Worm (Caenorhabditis elegans): Measurements from ENCODE around the gene F48C5.2.
A peak's percentile ranks its signal among the peaks of the same experiment; 100 is the strongest.

Gene F48C5.2

DNA sequence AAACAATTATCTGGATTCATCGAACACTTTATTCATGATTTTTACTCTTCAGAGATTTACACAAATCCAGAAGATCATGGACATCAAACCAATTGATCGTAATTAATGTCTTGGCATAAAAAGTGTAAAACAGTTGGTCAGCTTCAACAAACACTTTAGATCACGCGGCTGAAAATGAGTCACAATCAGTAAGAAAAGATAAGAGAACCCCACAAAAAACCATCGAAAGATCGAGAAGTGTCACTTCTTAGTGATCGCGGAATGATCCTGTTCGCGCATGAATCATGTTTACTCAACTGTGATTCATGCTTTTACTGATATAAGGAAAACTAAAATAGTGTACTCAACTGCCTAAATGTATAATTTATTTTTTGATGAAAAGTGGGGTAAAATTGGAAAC, 44.7 kb downstream of the F48C5.2 start:
- TF ChIP-seq elt-3 (tag; optimal IDR thresholded peaks at IDR 0.05), result no peak
- TF ChIP-seq ham-2 (GFP tag; optimal IDR thresholded peaks at IDR 0.05), result no peak
- TF ChIP-seq nhr-2 (tag; optimal IDR thresholded peaks at IDR 0.05), result no peak
- no peak for TF ChIP-seq unc-39 (tag; optimal IDR thresholded peaks at IDR 0.05)
- TF ChIP-seq M03D4.4 (tag; optimal IDR thresholded peaks at IDR 0.05), result no peak
- TF ChIP-seq mab-5 (tag; optimal IDR thresholded peaks at IDR 0.05), result no peak
- TF ChIP-seq pha-4 (tag; optimal IDR thresholded peaks at IDR 0.05), result no peak
- no peak for TF ChIP-seq nhr-237 (tag; optimal IDR thresholded peaks at IDR 0.05)
- TF ChIP-seq drap-1 (GFP tag; optimal IDR thresholded peaks at IDR 0.05), result no peak
- no peak for TF ChIP-seq tbx-8 (GFP tag; optimal IDR thresholded peaks at IDR 0.05)
- no peak for TF ChIP-seq lin-13 (tag; optimal IDR thresholded peaks at IDR 0.05)
- TF ChIP-seq mep-1 (tag; optimal IDR thresholded peaks at IDR 0.05), result no peak
- no peak for TF ChIP-seq ceh-39 (tag; optimal IDR thresholded peaks at IDR 0.05)

DNA sequence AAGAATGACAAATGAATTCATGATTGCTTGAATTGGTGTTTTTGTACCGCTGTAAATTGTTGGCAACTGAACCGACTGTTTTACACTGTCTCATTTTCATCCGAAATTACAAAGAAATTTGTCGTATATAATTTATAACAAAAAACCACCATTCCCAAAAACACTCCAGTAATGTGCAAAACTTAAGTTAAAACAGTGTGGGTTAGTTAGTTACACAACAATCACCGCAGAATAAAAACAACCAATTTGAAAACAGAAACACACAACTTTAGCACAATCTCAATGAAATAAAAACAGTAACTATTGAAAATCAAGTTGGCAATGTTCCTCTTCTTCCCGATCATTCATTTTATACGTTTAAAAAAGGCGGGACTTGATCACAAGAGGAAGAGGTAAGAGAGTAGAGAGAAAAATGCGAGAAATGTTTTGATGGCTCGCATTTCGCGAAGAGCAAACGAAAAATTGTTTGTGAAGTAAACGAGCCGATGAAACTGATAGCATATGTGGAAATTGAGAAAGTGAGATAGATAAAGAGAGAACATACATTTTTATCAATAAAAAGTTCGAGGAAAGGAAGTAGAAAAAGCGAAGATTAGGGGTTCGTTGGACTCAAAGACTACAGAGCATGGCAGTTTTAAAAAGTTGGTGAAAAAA, 46.3 kb downstream of the F48C5.2 start, which contains the start of gene F08B12.4:
TSS of gene F08B12.4 (minus strand) at position 51 of the 654 bp plus-strand sequence.
- no peak for TF ChIP-seq sptf-1 (tag; optimal IDR thresholded peaks at IDR 0.05)

DNA sequence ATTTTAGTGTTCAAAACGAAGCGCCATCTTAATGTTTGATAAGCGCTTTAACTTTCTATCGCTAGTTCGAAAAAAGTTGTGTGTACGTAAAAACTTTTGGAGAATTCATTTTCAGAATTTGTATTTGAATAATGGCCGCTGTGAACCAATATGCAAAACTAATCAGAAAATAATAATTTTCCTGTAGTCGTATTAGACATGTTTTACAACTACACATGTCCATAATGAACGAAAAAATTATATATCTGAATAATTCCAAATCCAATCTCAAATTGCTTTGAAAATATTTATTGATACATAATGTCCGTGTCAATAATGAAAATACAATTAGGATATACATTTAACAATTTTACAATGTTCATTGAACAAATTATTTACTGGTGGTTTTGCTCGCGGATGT, 47.3 kb downstream of the F48C5.2 start:
- no peak for TF ChIP-seq hlh-1 (tag; optimal IDR thresholded peaks at IDR 0.05)
- TF ChIP-seq lsy-2 (tag; optimal IDR thresholded peaks at IDR 0.05), result no peak
- TF ChIP-seq unc-39 (tag; optimal IDR thresholded peaks at IDR 0.05), result no peak
- no peak for TF ChIP-seq nhr-12 (tag; optimal IDR thresholded peaks at IDR 0.05)
- TF ChIP-seq bed-3 (GFP tag; optimal IDR thresholded peaks at IDR 0.05), result no peak
- no peak for TF ChIP-seq tbx-8 (GFP tag; optimal IDR thresholded peaks at IDR 0.05)
- no peak for TF ChIP-seq drap-1 (GFP tag; optimal IDR thresholded peaks at IDR 0.05)
- TF ChIP-seq elt-3 (tag; optimal IDR thresholded peaks at IDR 0.05), result no peak
- TF ChIP-seq blmp-1 (tag; optimal IDR thresholded peaks at IDR 0.05), result no peak
- no peak for TF ChIP-seq zip-8 (tag; optimal IDR thresholded peaks at IDR 0.05)
- TF ChIP-seq ceh-43 (GFP tag; optimal IDR thresholded peaks at IDR 0.05), result no peak
- no peak for TF ChIP-seq flh-1 (GFP tag; optimal IDR thresholded peaks at IDR 0.05)
- no peak for TF ChIP-seq elt-1 (tag; optimal IDR thresholded peaks at IDR 0.05; ENCODE audit: borderline replicate concordance, insufficient read depth)
- TF ChIP-seq ceh-39 (tag; optimal IDR thresholded peaks at IDR 0.05), result no peak
- TF ChIP-seq ces-1 (GFP tag; optimal IDR thresholded peaks at IDR 0.05), result no peak
- TF ChIP-seq lin-13 (tag; optimal IDR thresholded peaks at IDR 0.05), result no peak
- TF ChIP-seq ham-2 (GFP tag; optimal IDR thresholded peaks at IDR 0.05), result no peak
- no peak for TF ChIP-seq pha-4 (tag; optimal IDR thresholded peaks at IDR 0.05)

DNA sequence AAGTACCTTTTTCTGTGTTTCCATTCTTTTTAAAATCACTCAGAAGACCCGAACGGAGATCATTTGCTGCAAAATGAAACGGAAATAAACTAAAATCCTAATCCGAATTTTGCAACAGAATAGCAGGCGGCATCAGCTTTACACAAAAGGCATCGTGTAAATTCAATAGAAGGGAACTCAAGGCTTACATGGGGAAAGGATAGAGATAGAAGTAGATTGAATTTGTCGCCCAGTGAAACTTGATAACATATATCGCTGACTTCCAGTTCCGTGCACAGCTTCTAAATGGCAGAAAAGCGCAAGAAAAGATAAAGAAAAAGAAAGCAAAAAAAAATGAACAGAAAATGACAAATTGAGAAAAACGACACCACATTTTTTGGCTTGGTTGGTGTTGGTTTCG, 48.2 kb downstream of the F48C5.2 start, which contains the start of gene slo-2:
TSS of gene slo-2 (minus strand) at position 24 of the 400 bp plus-strand sequence.
- TF ChIP-seq ces-1 (GFP tag; optimal IDR thresholded peaks at IDR 0.05) (peak; percentile 89), lin-13 (tag; optimal IDR thresholded peaks at IDR 0.05) (no peak), nhr-76 (tag; optimal IDR thresholded peaks at IDR 0.05) (no peak)

All from whole organism, mixed stage, embryonic.